Fruit fly (Drosophila melanogaster): ENCODE measurements around the gene CG14609.

Gene CG14609

dm6 chr3R:7200670-7201069 is at the start of gene CG14609:
Gene CG14609 (plus strand): TSS chr3R:7200970.
- no peak for TF ChIP-seq Spps (tag; optimal IDR thresholded peaks at IDR 0.05)
- no peak for TF ChIP-seq CG30020 (tag; optimal IDR thresholded peaks at IDR 0.05)
- TF ChIP-seq B-H2 (GFP tag; optimal IDR thresholded peaks at IDR 0.05): no peak
- no peak for TF ChIP-seq eyg (GFP tag; optimal IDR thresholded peaks at IDR 0.05)
- TF ChIP-seq gro (GFP tag; optimal IDR thresholded peaks at IDR 0.05): no peak
- no peak for TF ChIP-seq Bgb (GFP tag; IDR thresholded peaks at IDR 0.05; ENCODE audit: partially characterized antibody)
- TF ChIP-seq ato (GFP tag; IDR thresholded peaks at IDR 0.05; ENCODE audit: partially characterized antibody): no peak
- TF ChIP-seq her (GFP tag; optimal IDR thresholded peaks at IDR 0.05): no peak
- TF ChIP-seq disco-r (GFP tag; optimal IDR thresholded peaks at IDR 0.05): no peak
- no peak for TF ChIP-seq Rfx (GFP tag; IDR thresholded peaks at IDR 0.05)
- TF ChIP-seq CG3065 (GFP tag; optimal IDR thresholded peaks at IDR 0.05): no peak
- no peak for TF ChIP-seq seq (GFP tag; IDR thresholded peaks at IDR 0.05)
- no peak for TF ChIP-seq CG6272 (GFP tag; IDR thresholded peaks at IDR 0.05)
- TF ChIP-seq crc (GFP tag; optimal IDR thresholded peaks at IDR 0.05): no peak
- TF ChIP-seq fd96Cb (tag; optimal IDR thresholded peaks at IDR 0.05): no peak
- TF ChIP-seq Dp (GFP tag; optimal IDR thresholded peaks at IDR 0.05): no peak

dm6 chr3R:7154586-7155357 is 46.0 kb upstream of the CG14609 start, which contains the start of gene MAGE:
Gene MAGE (minus strand): TSS chr3R:7155180.
- TF ChIP-seq peb (GFP tag; IDR thresholded peaks at IDR 0.05) (no peak), HLH4C (GFP tag; IDR thresholded peaks at IDR 0.05; ENCODE audit: partially characterized antibody) (no peak), D19B (GFP tag; optimal IDR thresholded peaks at IDR 0.05) (no peak), MBD-R2 (GFP tag; IDR thresholded peaks at IDR 0.05) (peak; percentile 71), CG15073 (GFP tag; optimal IDR thresholded peaks at IDR 0.05) (no peak), Drgx (GFP tag; IDR thresholded peaks at IDR 0.05) (no peak), CG4730 (GFP tag; IDR thresholded peaks at IDR 0.05) (no peak), dmrt99B (tag; optimal IDR thresholded peaks at IDR 0.05) (no peak), CG11398 (GFP tag; optimal IDR thresholded peaks at IDR 0.05) (no peak), row (GFP tag; IDR thresholded peaks at IDR 0.05) (no peak), CG3847 (GFP tag; IDR thresholded peaks at IDR 0.05) (no peak), vvl (GFP tag; IDR thresholded peaks at IDR 0.05) (no peak), CG11695 (GFP tag; IDR thresholded peaks at IDR 0.05) (no peak), bsh (GFP tag; optimal IDR thresholded peaks at IDR 0.05) (no peak), ham (GFP tag; IDR thresholded peaks at IDR 0.05) (no peak), CG14050 (GFP tag; IDR thresholded peaks at IDR 0.05) (no peak), hb (GFP tag; IDR thresholded peaks at IDR 0.05; ENCODE audit: partially characterized antibody) (no peak), BEAF-32 (GFP tag; optimal IDR thresholded peaks at IDR 0.05) (peak; percentile 12), CG2875 (GFP tag; optimal IDR thresholded peaks at IDR 0.05) (no peak), YL-1 (GFP tag; optimal IDR thresholded peaks at IDR 0.05) (peak; percentile 3), CG18011 (GFP tag; optimal IDR thresholded peaks at IDR 0.05) (no peak), CG17912 (GFP tag; optimal IDR thresholded peaks at IDR 0.05) (no peak), cad (GFP tag; optimal IDR thresholded peaks at IDR 0.05) (no peak), CG9609 (GFP tag; optimal IDR thresholded peaks at IDR 0.05) (no peak), CG3726 (GFP tag; IDR thresholded peaks at IDR 0.05) (0 out of 3 replicates have a peak, but pooled peaks have one; percentile 27), aop (GFP tag; IDR thresholded peaks at IDR 0.05) (no peak), tup (GFP tag; optimal IDR thresholded peaks at IDR 0.05) (no peak), Ravus (GFP tag; IDR thresholded peaks at IDR 0.05) (no peak), CG7556 (GFP tag; optimal IDR thresholded peaks at IDR 0.05) (no peak), gt (GFP tag; IDR thresholded peaks at IDR 0.05) (no peak), Pdp1 (GFP tag; optimal IDR thresholded peaks at IDR 0.05) (no peak), CG17361 (GFP tag; IDR thresholded peaks at IDR 0.05) (no peak), hkb (optimal IDR thresholded peaks at IDR 0.05) (no peak), hkb (GFP tag; IDR thresholded peaks at IDR 0.05) (no peak), CG2116 (GFP tag; optimal IDR thresholded peaks at IDR 0.05) (peak; percentile 96)

Measured in whole organism, embryonic.